Fruit fly (Drosophila melanogaster) whole organism, prepupa: ENCODE data around the gene CG31546.

Experiments
- Blimp-1 ChIP-seq: fragments of 200-800 bp; sonication (Bioruptor generic); optimal IDR thresholded peaks from 3 replicates; lab custom pipeline; 2017; ENCODE audit warnings: missing biosample characterization, missing genetic modification characterization, mild to moderate bottlenecking, moderate library complexity, missing genetic modification reagents
- CG10631 ChIP-seq: fragments of 200-800 bp; sonication (Bioruptor generic); optimal IDR thresholded peaks from 2 replicates; lab custom pipeline; 2016; ENCODE audit warnings: missing biosample characterization, missing genetic modification characterization
- CG11294 ChIP-seq: fragments of 200-800 bp; sonication (Bioruptor generic); IDR thresholded peaks from 2 replicates; pipeline ENCODE4 v1.3.6; 2022; ENCODE audit warnings: missing biosample characterization, missing genetic modification characterization
- CG11902 ChIP-seq: fragments of 200-800 bp; sonication (Bioruptor generic); optimal IDR thresholded peaks from 3 replicates; lab custom pipeline; 2016; ENCODE audit warnings: missing biosample characterization, missing genetic modification characterization
- CG15336 ChIP-seq: fragments of 200-800 bp; sonication (Bioruptor generic); IDR thresholded peaks from 2 replicates; pipeline ENCODE4 v1.3.6; 2022; ENCODE audit warnings: missing biosample characterization, missing genetic modification characterization
- CG1621 ChIP-seq: fragments of 200-800 bp; sonication (Bioruptor generic); optimal IDR thresholded peaks from 3 replicates; lab custom pipeline; 2018; ENCODE audit warnings: missing biosample characterization, mild to moderate bottlenecking, missing genetic modification characterization
- CG16779 ChIP-seq: fragments of 200-800 bp; sonication (Bioruptor generic); optimal IDR thresholded peaks from 3 replicates; lab custom pipeline; 2017; ENCODE audit warnings: missing biosample characterization, mild to moderate bottlenecking, missing genetic modification characterization
- CG3032 ChIP-seq: fragments of 200-800 bp; optimal IDR thresholded peaks from 2 replicates; lab custom pipeline; 2019; ENCODE audit warnings: missing biosample characterization, mild to moderate bottlenecking, missing genetic modification characterization, moderate library complexity
- CG31627 ChIP-seq: fragments of 200-800 bp; sonication (Bioruptor generic); optimal IDR thresholded peaks from 3 replicates; lab custom pipeline; 2016; ENCODE audit warnings: missing biosample characterization, missing genetic modification characterization
- CG32006 ChIP-seq: fragments of 200-800 bp; sonication (Bioruptor generic); optimal IDR thresholded peaks from 3 replicates; lab custom pipeline; 2017; ENCODE audit warnings: missing biosample characterization, mild to moderate bottlenecking, missing genetic modification characterization
- CG3919 ChIP-seq: fragments of 200-800 bp; sonication (Bioruptor generic); optimal IDR thresholded peaks from 3 replicates; lab custom pipeline; 2016; ENCODE audit warnings: missing biosample characterization, missing genetic modification characterization
- CG6163 ChIP-seq: fragments of 200-800 bp; sonication (Bioruptor generic); IDR thresholded peaks from 3 replicates; pipeline ENCODE4 v1.3.6; 2022; ENCODE audit warnings: missing biosample characterization, missing genetic modification characterization
- CG6276 ChIP-seq: fragments of 200-800 bp; sonication (Bioruptor generic); optimal IDR thresholded peaks from 2 replicates; lab custom pipeline; 2017; ENCODE audit warnings: missing biosample characterization, mild to moderate bottlenecking, missing genetic modification characterization
- CG6792 ChIP-seq: fragments of 200-800 bp; sonication (Bioruptor generic); optimal IDR thresholded peaks from 3 replicates; lab custom pipeline; 2016; ENCODE audit warnings: missing biosample characterization, missing genetic modification characterization
- CG6808 ChIP-seq: fragments of 200-800 bp; sonication (Bioruptor generic); optimal IDR thresholded peaks from 3 replicates; lab custom pipeline; 2017; ENCODE audit warnings: missing biosample characterization, missing genetic modification characterization, mild to moderate bottlenecking, moderate library complexity, missing genetic modification reagents
- CG6854 ChIP-seq: fragments of 200-800 bp; sonication (Bioruptor generic); optimal IDR thresholded peaks from 2 replicates; lab custom pipeline; 2017; ENCODE audit warnings: missing biosample characterization, mild to moderate bottlenecking, missing genetic modification characterization
- CG8319 ChIP-seq: fragments of 200-800 bp; sonication (Bioruptor generic); optimal IDR thresholded peaks from 3 replicates; lab custom pipeline; 2016; ENCODE audit warnings: missing biosample characterization, missing genetic modification characterization
- CG8632 ChIP-seq: fragments of 200-800 bp; sonication (Bioruptor generic); optimal IDR thresholded peaks from 3 replicates; lab custom pipeline; 2016; ENCODE audit warnings: missing biosample characterization, missing genetic modification characterization
- CG9139 ChIP-seq: fragments of 200-800 bp; sonication (Bioruptor generic); optimal IDR thresholded peaks from 3 replicates; lab custom pipeline; 2017; ENCODE audit warnings: missing biosample characterization, mild to moderate bottlenecking, missing genetic modification characterization
- Eip75B ChIP-seq: fragments of 200-800 bp; sonication (Bioruptor generic); optimal IDR thresholded peaks from 3 replicates; lab custom pipeline; 2016; ENCODE audit warnings: missing biosample characterization, missing genetic modification characterization
- Eip78C ChIP-seq: fragments of 200-800 bp; sonication (Bioruptor generic); peaks from one replicate; lab custom pipeline; 2016; ENCODE audit warnings: missing biosample characterization, missing genetic modification characterization
- Ets21C ChIP-seq: fragments of 200-800 bp; sonication (Bioruptor generic); optimal IDR thresholded peaks from 3 replicates; lab custom pipeline; 2016; ENCODE audit warnings: missing biosample characterization, missing genetic modification characterization
- Hr38 ChIP-seq: sonication (Bioruptor generic); optimal IDR thresholded peaks from 2 replicates; lab custom pipeline; 2016; ENCODE audit warnings: missing biosample characterization, missing genetic modification characterization
- Hr39 ChIP-seq: fragments of 200-800 bp; sonication (Bioruptor generic); optimal IDR thresholded peaks from 2 replicates; lab custom pipeline; 2016; ENCODE audit warnings: missing biosample characterization, missing genetic modification characterization
- Hr4 ChIP-seq: fragments of 200-800 bp; sonication (Bioruptor generic); optimal IDR thresholded peaks from 3 replicates; lab custom pipeline; 2016; ENCODE audit warnings: missing biosample characterization, missing genetic modification characterization
- OdsH ChIP-seq: fragments of 200-800 bp; sonication (Bioruptor generic); optimal IDR thresholded peaks from 3 replicates; lab custom pipeline; 2016; ENCODE audit warnings: missing biosample characterization, missing genetic modification characterization
- Sox102F ChIP-seq: fragments of 200-800 bp; sonication (Bioruptor generic); optimal IDR thresholded peaks from 2 replicates; lab custom pipeline; 2016; ENCODE audit warnings: missing biosample characterization, mild to moderate bottlenecking, missing genetic modification characterization
- Sox14 ChIP-seq: fragments of 200-800 bp; sonication (Bioruptor generic); optimal IDR thresholded peaks from 3 replicates; lab custom pipeline; 2016; ENCODE audit warnings: missing biosample characterization, missing genetic modification characterization
- Sox15 ChIP-seq: fragments of 200-800 bp; sonication (Bioruptor generic); optimal IDR thresholded peaks from 3 replicates; lab custom pipeline; 2016; ENCODE audit warnings: missing biosample characterization, missing genetic modification characterization
- acj6 ChIP-seq: fragments of 200-800 bp; sonication (Bioruptor generic); optimal IDR thresholded peaks from 3 replicates; lab custom pipeline; 2016; ENCODE audit warnings: missing biosample characterization, missing genetic modification characterization
- fd59A ChIP-seq: fragments of 200-800 bp; sonication (Bioruptor generic); optimal IDR thresholded peaks from 2 replicates; lab custom pipeline; 2017; ENCODE audit warnings: missing biosample characterization, mild to moderate bottlenecking, missing genetic modification characterization, missing genetic modification reagents
- fd85E ChIP-seq: fragments of 200-800 bp; sonication (Bioruptor generic); optimal IDR thresholded peaks from 3 replicates; lab custom pipeline; 2016; ENCODE audit warnings: missing biosample characterization, missing genetic modification characterization
- fkh ChIP-seq: fragments of 200-800 bp; sonication (Bioruptor generic); optimal IDR thresholded peaks from 3 replicates; lab custom pipeline; 2017; ENCODE audit warnings: missing biosample characterization, mild to moderate bottlenecking, missing genetic modification characterization, moderate library complexity
- lz ChIP-seq: fragments of 200-800 bp; sonication (Bioruptor generic); optimal IDR thresholded peaks from 3 replicates; lab custom pipeline; 2016; ENCODE audit warnings: missing biosample characterization, missing genetic modification characterization
- ss ChIP-seq, 2 experiments: fragments of 200-800 bp; sonication (Bioruptor generic); optimal IDR thresholded peaks; 2 replicates in 1 of 2; 3 replicates in 1 of 2; lab custom pipeline; 2017 to 2018; ENCODE audit warnings: mild to moderate bottlenecking in 2 of 2, missing biosample characterization in 2 of 2, missing genetic modification characterization in 2 of 2, moderate library complexity in 1 of 2
- svp ChIP-seq: fragments of 200-800 bp; sonication (Bioruptor generic); peaks from one replicate; lab custom pipeline; 2016; ENCODE audit warnings: missing biosample characterization, missing genetic modification characterization
- topi ChIP-seq: fragments of 200-800 bp; sonication (Bioruptor generic); optimal IDR thresholded peaks from 3 replicates; lab custom pipeline; 2016; ENCODE audit warnings: missing biosample characterization, missing genetic modification characterization
- vri ChIP-seq: fragments of 200-800 bp; sonication (Bioruptor generic); optimal IDR thresholded peaks from 3 replicates; lab custom pipeline; 2016; ENCODE audit warnings: missing biosample characterization, mild to moderate bottlenecking, missing genetic modification characterization

The CG31546 gene

DNA sequence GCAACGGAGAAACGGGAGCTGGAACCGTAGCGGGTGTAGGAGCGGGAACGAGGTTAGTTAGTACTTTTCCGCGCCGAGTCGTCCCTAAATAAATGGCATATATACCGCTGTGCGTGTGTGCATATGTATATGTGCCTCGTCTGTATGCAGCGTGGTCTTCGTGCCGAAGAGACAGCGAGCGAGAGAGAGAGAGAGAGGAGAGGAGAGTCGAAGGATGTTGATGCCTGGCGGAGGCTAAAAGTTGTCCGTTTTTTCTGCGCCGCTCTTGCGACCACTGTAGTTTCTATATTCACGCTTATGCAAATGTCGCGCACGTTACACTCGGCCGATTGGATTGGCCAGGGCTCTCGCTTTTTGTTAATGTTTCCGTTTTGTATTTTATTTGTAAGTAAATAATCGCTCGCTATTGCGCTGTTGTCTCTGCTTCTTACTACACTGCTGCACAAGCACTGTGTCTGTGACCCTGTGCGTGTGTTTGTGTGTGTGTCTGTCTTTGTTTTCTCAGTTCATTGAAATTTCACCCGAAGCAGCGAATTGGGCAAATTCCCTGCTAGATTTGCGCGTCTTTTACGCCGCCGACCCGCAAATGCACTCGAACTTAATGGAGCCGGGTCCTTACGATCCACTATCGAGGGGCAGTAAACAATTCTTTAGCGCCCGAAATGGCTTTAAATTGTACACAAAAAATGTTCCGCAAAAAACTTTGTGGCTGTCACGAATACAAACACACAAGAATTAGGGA lies 22.9 kb downstream of the CG31546 start, which contains the start of gene Rga:
Gene Rga, minus strand, starts transcription at position 741 of the 742 bp plus-strand sequence.
- TF ChIP-seq fd85E (GFP tag; lab: Kevin White, UChicago) (peak; percentile 28), CG9139 (GFP tag; lab: Kevin White, UChicago) (peak; percentile 54), svp (GFP tag; lab: Kevin White, UChicago) (peak; percentile 86), vri (GFP tag; lab: Kevin White, UChicago) (peak; percentile 31), ss (GFP tag; optimal IDR thresholded peaks at IDR 0.05; lab: Kevin White, UChicago) (peak; percentile 33 to 38), Eip78C (GFP tag; lab: Kevin White, UChicago) (peak; percentile 48), CG6792 (GFP tag; lab: Kevin White, UChicago) (no peak), CG6854 (GFP tag; lab: Kevin White, UChicago) (peak; percentile 22), fkh (no peak), Sox14 (GFP tag; lab: Kevin White, UChicago) (peak; percentile 67)
- TF ChIP-seq, all 60 proteins: peak for 8

DNA sequence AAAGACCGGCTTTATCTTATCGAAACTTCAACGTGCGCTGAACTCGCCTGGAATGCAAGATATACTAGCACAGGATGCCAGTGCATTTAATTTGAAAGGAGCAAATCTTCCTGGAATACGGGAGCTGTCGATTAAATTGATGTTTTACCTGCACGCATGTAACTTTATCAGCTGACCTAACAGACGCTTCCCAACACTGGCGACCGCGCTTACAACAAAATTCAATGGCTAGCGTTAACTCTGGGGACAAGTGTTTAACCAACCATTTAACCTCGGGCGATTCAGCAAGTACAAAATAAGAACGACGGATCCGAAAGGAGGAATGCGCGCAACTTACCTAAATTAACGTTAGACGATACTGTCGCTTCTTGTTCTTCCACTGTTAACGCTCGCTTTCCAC lies 23.7 kb downstream of the CG31546 start:
- TF ChIP-seq CG16779 (no peak), CG6792 (GFP tag; lab: Kevin White, UChicago) (no peak), topi (peak; percentile 6), svp (GFP tag; lab: Kevin White, UChicago) (no peak)

- TF ChIP-seq Eip75B (GFP tag; lab: Kevin White, UChicago) (peak; percentile 35), CG6163 (peak; percentile 75), Sox14 (GFP tag; lab: Kevin White, UChicago) (peak; percentile 14), Eip78C (GFP tag; lab: Kevin White, UChicago) (peak; percentile 65), CG11294 (GFP tag; lab: Robert Waterston, UW) (no peak)
Measured at dm6 chr3R:5611167-5611566, 24.3 kb downstream of the CG31546 start.

DNA sequence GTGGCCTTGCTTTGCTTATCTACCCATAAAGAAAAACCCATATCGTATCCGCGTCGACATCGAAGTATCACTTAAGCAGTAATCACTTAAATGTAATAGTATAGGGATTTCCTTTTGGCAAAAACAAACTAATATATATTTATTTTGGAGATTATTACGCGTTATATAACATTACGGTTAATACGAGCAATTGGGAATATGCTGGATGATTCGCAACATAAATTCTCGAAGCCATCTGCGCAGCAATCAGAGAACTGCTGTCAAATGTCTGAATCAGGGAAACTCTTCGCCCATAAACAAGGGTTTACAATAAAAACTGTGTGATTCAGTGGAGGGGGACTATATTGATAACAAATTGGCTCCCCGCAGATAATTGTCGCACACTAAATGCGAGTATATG lies 24.8 kb downstream of the CG31546 start:
- TF ChIP-seq Hr38 (GFP tag; lab: Kevin White, UChicago) (no peak), vri (GFP tag; lab: Kevin White, UChicago) (peak; percentile 11), CG11902 (GFP tag; lab: Kevin White, UChicago) (no peak), acj6 (GFP tag; lab: Kevin White, UChicago) (no peak), CG32006 (GFP tag; lab: Kevin White, UChicago) (no peak), CG6792 (GFP tag; lab: Kevin White, UChicago) (no peak), CG11294 (GFP tag; lab: Robert Waterston, UW) (no peak), lz (GFP tag; lab: Kevin White, UChicago) (no peak)
- TF ChIP-seq, all 60 proteins: peak for 1

DNA sequence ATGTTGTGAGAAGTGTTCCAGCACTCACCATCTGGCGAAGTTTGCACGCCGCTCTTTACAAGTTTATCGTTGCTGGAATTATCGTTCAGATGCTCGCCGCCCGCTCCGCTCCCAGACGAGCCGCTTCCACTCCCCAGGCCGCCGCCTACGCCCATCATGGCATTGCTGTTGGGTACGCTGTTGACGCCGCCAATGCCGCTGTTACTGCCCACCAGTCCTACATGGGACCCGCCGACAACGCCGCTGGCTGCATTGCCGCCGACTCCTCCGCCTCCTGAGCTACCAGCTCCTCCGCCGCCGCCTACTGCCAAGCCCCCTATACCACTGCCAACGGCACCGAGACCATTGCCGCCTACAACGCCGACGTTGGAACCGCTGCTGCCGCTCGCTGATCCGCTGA lies 27.0 kb downstream of the CG31546 start:
- no peak for TF ChIP-seq CG15336 (GFP tag; lab: Robert Waterston, UW)
- no peak for TF ChIP-seq Ets21C
- no peak for TF ChIP-seq CG6792 (GFP tag; lab: Kevin White, UChicago)
- TF ChIP-seq CG1621 (tag; lab: Kevin White, UChicago): no peak
- TF ChIP-seq Hr39 (GFP tag; lab: Kevin White, UChicago): no peak
- no peak for TF ChIP-seq Blimp-1

DNA sequence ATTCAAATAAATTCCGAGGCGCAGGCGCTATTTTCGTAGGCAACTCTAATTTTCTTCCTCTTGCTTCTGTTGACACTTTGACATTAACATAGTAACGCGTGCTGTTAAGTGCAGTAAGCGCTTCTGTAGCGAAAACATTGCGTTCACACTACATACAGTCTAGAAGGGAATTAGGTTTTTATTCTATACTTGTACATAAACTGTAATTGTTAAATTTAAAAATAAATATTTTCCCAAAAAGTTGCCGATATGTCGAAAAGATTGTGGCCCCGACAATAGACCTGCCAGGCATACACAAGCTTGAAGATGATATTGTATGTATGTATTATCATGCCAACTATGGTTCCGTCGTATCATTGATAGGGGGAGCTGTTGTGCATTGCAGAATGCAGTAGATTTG lies 28.9 kb downstream of the CG31546 start, which contains the start of gene asl:
Gene asl, minus strand, starts transcription at position 67 of the 400 bp plus-strand sequence.
- TF ChIP-seq Sox14 (GFP tag; lab: Kevin White, UChicago) (peak; percentile 64), CG3919 (no peak), OdsH (GFP tag; lab: Kevin White, UChicago) (no peak), acj6 (GFP tag; lab: Kevin White, UChicago) (peak; percentile 39), CG6276 (GFP tag; lab: Kevin White, UChicago) (no peak), CG6808 (GFP tag; lab: Kevin White, UChicago) (peak; percentile 11), CG16779 (no peak), Sox15 (peak; percentile 8), fkh (peak; percentile 86), CG10631 (GFP tag; lab: Kevin White, UChicago) (no peak), fd59A (GFP tag; lab: Kevin White, UChicago) (no peak), CG31627 (GFP tag; lab: Kevin White, UChicago) (peak; percentile 67), CG9139 (GFP tag; lab: Kevin White, UChicago) (no peak), CG11294 (GFP tag; lab: Robert Waterston, UW) (peak; percentile 16; the same call in 1 of the 2 replicates), fd85E (GFP tag; lab: Kevin White, UChicago) (no peak), CG3032 (tag; lab: Kevin White, UChicago) (peak; percentile 63), CG8632 (GFP tag; lab: Kevin White, UChicago) (peak; percentile 27), Eip75B (GFP tag; lab: Kevin White, UChicago) (peak; percentile 60), Sox102F (GFP tag; lab: Kevin White, UChicago) (no peak), topi (peak; percentile 43), Hr4 (GFP tag; lab: Kevin White, UChicago) (peak; percentile 60), Hr39 (GFP tag; lab: Kevin White, UChicago) (peak; percentile 64), CG6854 (GFP tag; lab: Kevin White, UChicago) (no peak), CG8319 (no peak)
